Worm (Caenorhabditis elegans) whole organism, young adult: ENCODE measurements around the gene ZK1010.10.

Source experiments
- D2030.7 ChIP-seq: fragments of 200-800 bp; sonication (Bioruptor generic); IDR thresholded peaks from 2 replicates; pipeline ENCODE4 v1.3.6; 2022; ENCODE audit warnings: missing genetic modification reagents, missing genetic modification characterization, missing compliant biosample characterization
- ama-1 ChIP-seq, 3 experiments: fragments of 150-350 bp in 1 of 3; sonication (generic microtip) in 2 of 3; optimal IDR thresholded peaks; 2 replicates each; lab custom pipeline; 2014 to 2018; ENCODE audit warnings: missing biosample characterization in 2 of 3, missing genetic modification characterization in 2 of 3, missing genetic modification reagents in 2 of 3
- bed-2 ChIP-seq: fragments of 200-800 bp; sonication (Bioruptor generic); IDR thresholded peaks from 2 replicates; pipeline ENCODE4 v1.3.6; 2022; ENCODE audit warnings: missing genetic modification reagents, missing genetic modification characterization, missing compliant biosample characterization
- fkh-3 ChIP-seq: sonication (generic microtip); optimal IDR thresholded peaks from 2 replicates; lab custom pipeline; 2016; ENCODE audit warnings: mild to moderate bottlenecking, missing genetic modification characterization, missing compliant biosample characterization
- lir-1 ChIP-seq: fragments of 200-800 bp; sonication (Bioruptor generic); conservative IDR thresholded peaks from 2 replicates; pipeline ENCODE4 v1.3.6; 2022; ENCODE audit warnings: missing genetic modification reagents, missing genetic modification characterization, missing compliant biosample characterization
- madf-6 ChIP-seq: fragments of 200-800 bp; sonication (Bioruptor generic); IDR thresholded peaks from 2 replicates; pipeline ENCODE4 v1.3.6; 2022; ENCODE audit warnings: missing genetic modification reagents, missing genetic modification characterization, missing compliant biosample characterization
- tlf-1 ChIP-seq: fragments of 200-800 bp; sonication (Bioruptor generic); optimal IDR thresholded peaks from 2 replicates; lab custom pipeline; 2018; ENCODE audit warnings: mild to moderate bottlenecking, missing genetic modification characterization, missing compliant biosample characterization
- zfh-2 ChIP-seq: fragments of 200-800 bp; sonication (Bioruptor generic); conservative IDR thresholded peaks from 2 replicates; pipeline ENCODE4 v1.3.6; 2022; ENCODE audit warnings: missing genetic modification reagents, missing genetic modification characterization, missing compliant biosample characterization

- TF ChIP-seq lir-1 (GFP tag; lab: Robert Waterston, UW) (no peak), D2030.7 (GFP tag; lab: Robert Waterston, UW) (no peak), tlf-1 (GFP tag; lab: Kevin White, UChicago) (no peak), fkh-3 (tag; lab: Kevin White, UChicago) (no peak), zfh-2 (GFP tag; lab: Robert Waterston, UW) (no peak), ama-1 (optimal IDR thresholded peaks at IDR 0.05; lab: Kevin White, UChicago) (no peak), ama-1 (GFP tag; optimal IDR thresholded peaks at IDR 0.05; lab: Kevin White, UChicago) (no peak), bed-2 (no peak), madf-6 (GFP tag; lab: Robert Waterston, UW) (no peak)
These were observed at the start of gene ZK1010.10 for ce11 chrIII:13002098-13002497.
